Worm (Caenorhabditis elegans): ENCODE results near the gene spp-1.
A peak's percentile ranks its signal among the peaks of the same experiment; 100 is the strongest.

The spp-1 gene

DNA sequence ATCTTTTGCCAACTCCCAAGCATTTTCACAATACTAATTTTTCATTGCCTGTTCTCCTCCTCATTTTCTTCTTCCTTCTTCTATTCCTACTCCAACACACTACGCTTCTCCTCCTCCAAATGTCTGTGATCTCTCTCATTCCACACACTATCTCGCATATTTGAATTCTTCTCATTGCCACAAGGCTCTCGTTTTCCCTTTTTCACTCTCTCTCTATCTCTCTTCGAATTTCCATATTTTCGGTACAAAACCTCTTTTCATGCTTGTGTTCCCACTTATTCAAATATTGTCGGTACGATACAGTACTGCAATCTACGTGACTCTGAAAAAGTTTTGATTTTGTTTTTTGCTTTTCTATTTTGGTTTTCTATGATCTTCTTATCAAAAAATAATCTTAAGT lies 25.2 kb upstream of the spp-1 start:
- TF ChIP-seq snpc-4 (tag; optimal IDR thresholded peaks at IDR 0.05) (no peak), ZK546.5 (tag; optimal IDR thresholded peaks at IDR 0.05) (no peak), mml-1 (tag; optimal IDR thresholded peaks at IDR 0.05) (no peak), nhr-77 (tag; optimal IDR thresholded peaks at IDR 0.05) (no peak), hmg-11 (tag; optimal IDR thresholded peaks at IDR 0.05) (peak; percentile 51), nfya-1 (tag; optimal IDR thresholded peaks at IDR 0.05; ENCODE audit: insufficient read depth) (peak; percentile 41), sea-2 (GFP tag; optimal IDR thresholded peaks at IDR 0.05) (no peak), nhr-12 (tag; optimal IDR thresholded peaks at IDR 0.05) (no peak), nhr-237 (tag; optimal IDR thresholded peaks at IDR 0.05) (no peak), daf-12 (tag; optimal IDR thresholded peaks at IDR 0.05) (no peak)

DNA sequence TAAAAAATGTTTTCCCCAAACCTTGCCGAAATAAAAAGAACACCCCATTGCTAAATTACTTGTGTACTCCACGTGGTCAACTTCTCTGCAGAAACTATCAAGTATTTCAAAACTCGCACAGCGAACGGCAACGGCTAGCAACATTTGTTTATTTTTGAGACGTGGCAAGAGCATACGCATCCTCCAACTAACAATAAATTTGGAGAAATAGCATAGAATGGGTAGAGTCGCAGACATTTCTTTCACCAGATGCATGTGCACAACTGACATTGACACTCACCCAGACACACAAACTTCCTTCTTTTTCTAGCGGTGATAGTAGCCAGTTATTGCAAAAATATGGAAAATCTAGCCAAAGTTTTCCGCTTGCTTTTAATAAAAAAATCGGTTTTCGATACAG lies 24.2 kb upstream of the spp-1 start:
- TF ChIP-seq lsy-12 (tag; optimal IDR thresholded peaks at IDR 0.05) = no peak
- no peak for TF ChIP-seq egl-27 (tag; optimal IDR thresholded peaks at IDR 0.05)
- TF ChIP-seq fos-1 (tag; optimal IDR thresholded peaks at IDR 0.05) = no peak
- no peak for TF ChIP-seq nhr-76 (tag; optimal IDR thresholded peaks at IDR 0.05)
- no peak for TF ChIP-seq nhr-25 (tag; optimal IDR thresholded peaks at IDR 0.05)
- TF ChIP-seq ztf-4 (tag; optimal IDR thresholded peaks at IDR 0.05) = no peak
- no peak for TF ChIP-seq nhr-43 (tag; optimal IDR thresholded peaks at IDR 0.05; ENCODE audit: poor library complexity, severe bottlenecking)
- no peak for TF ChIP-seq snpc-4 (tag; optimal IDR thresholded peaks at IDR 0.05)
- no peak for TF ChIP-seq unc-39 (tag; optimal IDR thresholded peaks at IDR 0.05)
- no peak for TF ChIP-seq pha-4 (tag; optimal IDR thresholded peaks at IDR 0.05)
- TF ChIP-seq zag-1 (tag; optimal IDR thresholded peaks at IDR 0.05) = no peak
- no peak for TF ChIP-seq eor-1 (tag; optimal IDR thresholded peaks at IDR 0.05)
- TF ChIP-seq mdl-1 (tag; optimal IDR thresholded peaks at IDR 0.05) = no peak
- no peak for TF ChIP-seq tbx-2 (tag; optimal IDR thresholded peaks at IDR 0.05)
- no peak for TF ChIP-seq R02D3.7 (tag; optimal IDR thresholded peaks at IDR 0.05)
- TF ChIP-seq fkh-10 (GFP tag; optimal IDR thresholded peaks at IDR 0.05) = no peak
- TF ChIP-seq nhr-67 (tag; optimal IDR thresholded peaks at IDR 0.05) = no peak
- TF ChIP-seq lin-15B (tag; optimal IDR thresholded peaks at IDR 0.05) = no peak

DNA sequence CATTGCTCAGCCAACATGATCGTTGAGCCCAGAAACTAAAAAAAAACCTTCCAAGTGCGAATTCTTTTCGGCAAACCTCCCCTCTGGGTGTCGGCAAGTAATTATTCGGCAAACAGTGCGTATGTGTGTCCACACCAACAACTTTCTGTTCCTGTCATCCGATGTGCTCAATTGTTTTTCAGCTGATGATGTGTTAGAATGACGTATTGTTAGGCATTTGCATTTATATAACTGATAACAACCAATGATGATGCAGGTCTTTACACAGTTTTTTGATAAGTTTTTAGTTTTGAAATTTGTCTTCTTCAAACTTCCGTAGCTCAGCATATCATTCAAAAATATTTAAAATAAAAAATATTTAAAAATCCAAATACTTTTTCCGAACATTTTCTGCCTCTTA lies 23.4 kb upstream of the spp-1 start:
- TF ChIP-seq lsy-12 (tag; optimal IDR thresholded peaks at IDR 0.05) (no peak), jun-1 (tag; optimal IDR thresholded peaks at IDR 0.05) (peak; percentile 13), tbx-2 (tag; optimal IDR thresholded peaks at IDR 0.05) (no peak), nhr-12 (tag; optimal IDR thresholded peaks at IDR 0.05) (no peak), egl-27 (tag; optimal IDR thresholded peaks at IDR 0.05) (no peak), daf-12 (tag; optimal IDR thresholded peaks at IDR 0.05) (no peak), ceh-28 (tag; optimal IDR thresholded peaks at IDR 0.05) (no peak), mdl-1 (tag; optimal IDR thresholded peaks at IDR 0.05) (no peak), pha-4 (tag; optimal IDR thresholded peaks at IDR 0.05) (peak; percentile 38), elt-3 (tag; optimal IDR thresholded peaks at IDR 0.05) (no peak), sea-2 (GFP tag; optimal IDR thresholded peaks at IDR 0.05) (no peak), egl-5 (tag; optimal IDR thresholded peaks at IDR 0.05) (no peak), mml-1 (tag; optimal IDR thresholded peaks at IDR 0.05) (no peak), nhr-25 (tag; optimal IDR thresholded peaks at IDR 0.05) (no peak), skn-1 (tag; optimal IDR thresholded peaks at IDR 0.05) (no peak), unc-62 (GFP tag; optimal IDR thresholded peaks at IDR 0.05) (no peak), nfya-1 (tag; optimal IDR thresholded peaks at IDR 0.05; ENCODE audit: insufficient read depth) (no peak), ZK546.5 (tag; optimal IDR thresholded peaks at IDR 0.05) (no peak), nhr-77 (tag; optimal IDR thresholded peaks at IDR 0.05) (no peak), ztf-11 (tag; optimal IDR thresholded peaks at IDR 0.05) (no peak), pqm-1 (tag; optimal IDR thresholded peaks at IDR 0.05) (peak; percentile 61), nhr-67 (tag; optimal IDR thresholded peaks at IDR 0.05) (no peak), elt-2 (tag; optimal IDR thresholded peaks at IDR 0.05) (peak; percentile 53), ceh-82 (tag; optimal IDR thresholded peaks at IDR 0.05) (no peak)

DNA sequence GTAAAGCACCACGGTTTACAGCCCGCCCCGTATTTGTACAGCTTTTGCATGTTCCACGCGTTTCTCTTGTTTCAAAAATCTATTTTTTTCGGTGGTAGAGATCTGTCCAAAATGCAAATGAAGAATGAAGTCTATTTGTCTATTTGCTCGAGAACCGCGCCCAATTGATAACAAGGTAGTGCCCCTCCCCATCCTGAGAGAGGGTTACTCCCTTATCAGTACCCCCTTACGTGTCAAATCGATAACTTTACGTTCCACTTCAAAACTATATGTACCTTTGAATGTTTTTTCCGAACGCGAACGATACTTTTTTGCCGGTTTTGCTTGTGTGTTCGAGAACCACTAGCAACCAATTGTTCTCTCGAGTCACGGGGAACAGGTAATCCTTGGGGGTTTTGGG lies 20.6 kb upstream of the spp-1 start:
- TF ChIP-seq elt-2 (tag; optimal IDR thresholded peaks at IDR 0.05) (peak; percentile 78), lin-15B (tag; optimal IDR thresholded peaks at IDR 0.05) (no peak), fkh-2 (tag; optimal IDR thresholded peaks at IDR 0.05) (no peak), pha-4 (tag; optimal IDR thresholded peaks at IDR 0.05) (peak; percentile 8)
